Fruit fly (Drosophila melanogaster) whole organism, adult: ENCODE results near the gene CG9624.
A peak's percentile ranks its signal among the peaks of the same experiment; 100 is the strongest.

Experiments used
- CG12768 ChIP-seq: fragments of 200-800 bp; sonication (Bioruptor generic); optimal IDR thresholded peaks from 2 replicates; lab custom pipeline; 2017; ENCODE audit warnings: missing biosample characterization, missing genetic modification characterization, mild to moderate bottlenecking, moderate library complexity, missing genetic modification reagents
- CG1620 ChIP-seq: fragments of 200-800 bp; sonication (Bioruptor generic); optimal IDR thresholded peaks from 2 replicates; lab custom pipeline; 2016; ENCODE audit warnings: missing biosample characterization, missing genetic modification characterization
- CG7045 ChIP-seq: fragments of 200-800 bp; sonication (Bioruptor generic); optimal IDR thresholded peaks from 2 replicates; lab custom pipeline; 2017; ENCODE audit warnings: missing biosample characterization, mild to moderate bottlenecking, missing genetic modification characterization
- CG7101 ChIP-seq: fragments of 200-800 bp; sonication (Bioruptor generic); optimal IDR thresholded peaks from 2 replicates; lab custom pipeline; 2018; ENCODE audit warnings: missing biosample characterization, mild to moderate bottlenecking, missing genetic modification characterization, moderate library complexity
- bab1 ChIP-seq: fragments of 200-800 bp; sonication (Bioruptor generic); optimal IDR thresholded peaks from 3 replicates; lab custom pipeline; 2019; ENCODE audit warnings: missing biosample characterization, mild to moderate bottlenecking, missing genetic modification characterization, moderate library complexity
- cic ChIP-seq: fragments of 200-800 bp; sonication (Bioruptor generic); optimal IDR thresholded peaks from 2 replicates; lab custom pipeline; 2017; ENCODE audit warnings: missing biosample characterization, mild to moderate bottlenecking, missing genetic modification characterization, moderate library complexity

- TF ChIP-seq CG7101 (tag; lab: Kevin White, UChicago) (no peak), bab1 (GFP tag; lab: Kevin White, UChicago) (no peak), CG7045 (GFP tag; lab: Kevin White, UChicago) (no peak), CG1620 (GFP tag; lab: Kevin White, UChicago) (no peak), CG12768 (GFP tag; lab: Kevin White, UChicago) (no peak), cic (GFP tag; lab: Kevin White, UChicago) (peak; percentile 80)
Measured at dm6 chr3R:14226662-14227061, 2.3 kb downstream of the CG9624 start, which contains the start of gene CG9631.
